Fruit fly (Drosophila melanogaster) S2 (cell line): ENCODE results near the gene r2d2.

Experiments
- CG8478 ChIP-seq: fragments of >200 bp; optimal IDR thresholded peaks from 2 replicates; lab custom pipeline; 2018
- CTCF ChIP-seq, 2 experiments: fragments of >200 bp; optimal IDR thresholded peaks; 2 replicates each; lab custom pipeline; 2018

Gene r2d2

DNA sequence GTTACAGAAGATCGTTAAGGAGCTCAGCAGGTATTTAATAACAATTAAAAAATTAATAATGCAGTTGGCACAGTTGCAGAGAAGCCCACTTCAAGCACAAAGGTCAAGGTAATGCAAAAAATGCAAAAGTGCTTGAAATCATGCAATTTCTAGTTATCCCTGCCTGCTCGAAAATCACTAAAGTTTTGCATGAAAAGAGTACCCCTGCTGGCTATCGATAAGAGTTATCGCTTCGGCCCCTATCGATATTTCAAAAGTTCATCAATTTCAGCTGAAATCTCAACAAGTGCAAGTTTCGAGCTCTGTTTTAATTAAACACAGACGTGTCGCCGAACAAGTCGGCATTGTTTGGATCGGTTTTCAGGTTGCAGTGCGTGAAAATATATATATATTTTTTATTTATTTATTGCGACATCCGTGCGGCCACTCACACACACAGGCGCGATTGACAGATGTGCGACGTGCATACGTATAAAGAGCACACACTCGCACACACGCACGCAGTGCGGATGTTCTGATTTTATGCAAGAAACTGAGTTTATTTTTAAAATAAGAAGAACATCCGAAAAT is 21.4 kb downstream of the r2d2 start:
- TF ChIP-seq CTCF (optimal IDR thresholded peaks at IDR 0.05; lab: Kevin White, UChicago): no peak

- TF ChIP-seq CG8478 (no peak), CTCF (optimal IDR thresholded peaks at IDR 0.05; lab: Kevin White, UChicago) (peak in 1 of 2 experiments; percentile 22)
Measured at dm6 chr2L:7827045-7828004, 27.4 kb downstream of the r2d2 start, which contains the start of the genes Rack1 and mts. Gene Rack1 (minus strand): TSS chr2L:7827315. Gene mts (plus strand): TSS chr2L:7827650.

DNA sequence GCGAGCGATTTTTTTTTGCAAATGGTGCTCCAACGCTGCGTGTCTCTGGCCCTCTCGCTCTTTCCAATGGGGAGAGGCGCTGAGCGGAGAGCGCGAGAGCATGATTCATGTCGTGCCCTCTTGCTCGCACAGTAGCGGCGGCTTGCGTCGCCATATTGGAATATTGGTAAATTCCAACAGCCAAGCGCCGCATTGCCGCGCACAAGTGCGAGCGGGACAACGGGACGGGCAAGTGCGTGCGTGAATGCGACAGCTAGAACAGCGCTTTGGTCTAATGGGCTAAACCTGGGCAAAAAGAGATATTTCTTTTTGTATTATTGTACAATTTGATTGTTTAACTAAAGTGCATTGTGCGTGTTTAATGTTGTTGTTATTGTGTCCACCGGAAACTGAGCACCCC is 28.3 kb downstream of the r2d2 start:
- TF ChIP-seq CG8478 (no peak), CTCF (optimal IDR thresholded peaks at IDR 0.05; lab: Kevin White, UChicago) (peak; percentile 22 to 60)

dm6 chr2L:7828901-7829300 is 29.0 kb downstream of the r2d2 start:
- TF ChIP-seq CG8478: no peak
- no peak for TF ChIP-seq CTCF (optimal IDR thresholded peaks at IDR 0.05; lab: Kevin White, UChicago)

- TF ChIP-seq CG8478: no peak
- TF ChIP-seq CTCF (optimal IDR thresholded peaks at IDR 0.05; lab: Kevin White, UChicago): no peak
Measured at dm6 chr2L:7833238-7833637, 33.3 kb downstream of the r2d2 start.

- TF ChIP-seq CG8478: no peak
- TF ChIP-seq CTCF (optimal IDR thresholded peaks at IDR 0.05; lab: Kevin White, UChicago): no peak
Measured at dm6 chr2L:7833650-7834049, 33.7 kb downstream of the r2d2 start.

DNA sequence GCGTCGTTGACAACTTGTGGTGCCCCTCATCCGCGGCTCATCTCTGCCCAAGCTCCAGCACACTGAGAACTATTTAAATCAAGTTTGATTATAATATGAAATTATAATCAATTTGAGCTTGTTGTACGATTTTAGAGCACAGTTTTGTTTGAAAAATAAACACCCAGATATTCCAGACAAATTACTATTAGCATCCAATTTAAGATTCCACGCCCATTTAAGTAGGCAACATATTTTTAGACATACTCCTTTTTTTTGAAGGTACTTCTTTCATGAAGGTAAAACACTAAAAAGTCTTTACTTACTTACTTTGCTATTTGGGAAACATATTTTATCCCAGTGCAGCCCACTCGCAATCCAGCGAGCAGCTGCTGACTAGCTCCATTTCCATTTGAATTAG is 38.1 kb downstream of the r2d2 start:
- TF ChIP-seq CG8478 (no peak), CTCF (optimal IDR thresholded peaks at IDR 0.05; lab: Kevin White, UChicago) (no peak)

DNA sequence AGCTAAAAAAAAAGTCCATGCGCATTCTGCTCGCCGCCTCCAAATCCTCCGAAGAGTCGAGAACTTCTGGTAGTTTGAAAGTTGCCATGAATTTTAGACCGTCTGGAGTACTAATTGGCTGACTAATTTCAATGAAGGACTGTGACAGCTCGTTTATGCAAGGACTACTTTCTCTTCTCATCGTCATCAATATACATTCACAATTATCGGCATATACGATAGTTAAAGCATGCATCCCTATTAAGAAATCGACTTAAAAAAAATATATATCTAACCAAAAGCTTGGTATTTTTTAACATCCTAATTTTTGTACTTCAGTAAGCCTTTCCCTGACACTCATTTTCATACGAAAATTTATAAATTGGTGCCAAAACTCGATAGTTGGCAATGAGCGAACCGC is 40.2 kb downstream of the r2d2 start, which contains the start of gene CG14537:
Gene CG14537, plus strand, starts transcription at position 301 of the 400 bp plus-strand sequence.
- TF ChIP-seq CTCF (optimal IDR thresholded peaks at IDR 0.05; lab: Kevin White, UChicago): no peak
- no peak for TF ChIP-seq CG8478

dm6 chr2L:7841244-7841643 is 41.3 kb downstream of the r2d2 start:
- TF ChIP-seq CG8478 (no peak), CTCF (optimal IDR thresholded peaks at IDR 0.05; lab: Kevin White, UChicago) (no peak)

- no peak for TF ChIP-seq CG8478
- TF ChIP-seq CTCF (optimal IDR thresholded peaks at IDR 0.05; lab: Kevin White, UChicago): no peak
Measured at dm6 chr2L:7849472-7849871, 49.5 kb downstream of the r2d2 start.

- TF ChIP-seq CG8478: no peak
- TF ChIP-seq CTCF (optimal IDR thresholded peaks at IDR 0.05; lab: Kevin White, UChicago): no peak
Measured at dm6 chr2L:7850406-7850805, 50.5 kb downstream of the r2d2 start.

DNA sequence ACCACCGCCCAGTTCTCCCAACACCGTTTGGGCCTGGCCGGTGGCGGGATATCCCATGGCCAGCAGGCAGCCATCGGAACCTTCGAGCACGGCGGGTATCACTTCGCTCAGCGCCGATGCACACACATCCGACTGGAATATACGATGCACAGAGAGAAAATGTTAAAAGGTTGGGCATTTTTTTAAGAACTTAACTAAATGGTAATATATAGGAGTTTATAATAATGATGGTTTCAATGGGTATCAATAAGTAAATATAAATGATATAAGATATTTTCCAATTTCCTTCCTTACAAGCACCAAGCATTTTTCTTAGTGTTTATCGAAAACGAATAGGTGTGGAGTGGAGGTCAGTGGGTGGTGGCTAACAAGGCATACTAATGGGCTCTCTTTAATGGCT is 51.7 kb downstream of the r2d2 start:
- TF ChIP-seq CG8478: no peak
- no peak for TF ChIP-seq CTCF (optimal IDR thresholded peaks at IDR 0.05; lab: Kevin White, UChicago)
